Worm (Caenorhabditis elegans) whole organism, L2 larva: ENCODE data around the gene C17B7.9.

Source experiments
- R02D3.7 ChIP-seq: fragments of 150-350 bp; optimal IDR thresholded peaks from 2 replicates; lab custom pipeline; 2014; ENCODE audit warnings: missing biosample characterization, missing genetic modification characterization
- ama-1 ChIP-seq: fragments of 150-350 bp; optimal IDR thresholded peaks from 2 replicates; lab custom pipeline; 2018; ENCODE audit warnings: inconsistent platforms
- blmp-1 ChIP-seq: sonication (generic microtip); optimal IDR thresholded peaks from 2 replicates; lab custom pipeline; 2017; ENCODE audit warnings: missing genetic modification characterization, mild to moderate bottlenecking, missing compliant biosample characterization, antibody characterized with exemption, moderate library complexity; ENCODE audit not compliant: insufficient read depth
- lsy-2 ChIP-seq, 2 experiments: fragments of 150-350 bp in 1 of 2; sonication (generic microtip) in 1 of 2; optimal IDR thresholded peaks; 2 replicates each; lab custom pipeline; 2014 to 2017; ENCODE audit warnings: missing biosample characterization in 2 of 2, missing genetic modification characterization in 2 of 2
- mdl-1 ChIP-seq, 2 experiments: fragments of 150-350 bp in 1 of 2; sonication (generic microtip) in 1 of 2; optimal IDR thresholded peaks; 2 replicates each; lab custom pipeline; 2017; ENCODE audit warnings: missing biosample characterization in 2 of 2, missing genetic modification characterization in 2 of 2
- nhr-11 ChIP-seq: fragments of 150-350 bp; optimal IDR thresholded peaks from 2 replicates; lab custom pipeline; 2014; ENCODE audit warnings: missing biosample characterization, missing genetic modification characterization
- nhr-77 ChIP-seq: fragments of 150-350 bp; optimal IDR thresholded peaks from 2 replicates; lab custom pipeline; 2014; ENCODE audit warnings: missing biosample characterization, missing genetic modification characterization
- snpc-4 ChIP-seq: fragments of 150-350 bp; optimal IDR thresholded peaks from 2 replicates; lab custom pipeline; 2014; ENCODE audit warnings: missing biosample characterization, missing genetic modification characterization

DNA sequence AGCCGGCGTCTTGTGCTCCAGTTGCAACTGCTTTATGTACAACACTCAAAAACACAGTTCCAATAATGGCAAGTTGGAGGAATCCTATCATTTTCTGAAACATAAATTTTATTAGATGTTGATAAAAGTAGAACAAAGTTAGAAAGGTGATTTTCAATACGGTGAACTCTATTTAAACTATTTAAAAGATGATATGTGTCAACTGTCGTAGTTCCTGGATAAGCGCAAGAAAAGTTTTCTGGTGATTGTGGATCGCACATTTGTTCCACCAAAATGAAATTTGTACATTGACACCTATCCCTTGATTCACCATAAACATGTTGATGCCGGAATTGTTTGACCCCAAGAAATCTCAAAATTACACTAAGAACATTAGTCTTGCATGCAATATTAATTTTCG lies at the start of gene C17B7.9:
- TF ChIP-seq snpc-4 (tag; lab: Kevin White, UChicago): no peak
- TF ChIP-seq mdl-1 (tag; optimal IDR thresholded peaks at IDR 0.05; lab: Kevin White, UChicago): no peak
- TF ChIP-seq ama-1 (lab: Kevin White, UChicago): no peak
- no peak for TF ChIP-seq nhr-11 (tag; lab: Kevin White, UChicago)
- no peak for TF ChIP-seq R02D3.7 (tag; lab: Kevin White, UChicago)
- no peak for TF ChIP-seq blmp-1
- no peak for TF ChIP-seq nhr-77
- no peak for TF ChIP-seq lsy-2 (tag; optimal IDR thresholded peaks at IDR 0.05; lab: Kevin White, UChicago)
